Worm (Caenorhabditis elegans) whole organism, L3 larva: ENCODE data around the gene ugt-62.

Source experiments
- ZK546.5 ChIP-seq: sonication (generic microtip); optimal IDR thresholded peaks from 2 replicates; lab custom pipeline; 2017; ENCODE audit warnings: missing biosample characterization, missing genetic modification characterization
- aly-2 ChIP-seq: fragments of 150-350 bp; optimal IDR thresholded peaks from 2 replicates; lab custom pipeline; 2014; ENCODE audit warnings: missing biosample characterization, missing genetic modification characterization
- ama-1 ChIP-seq: fragments of 150-350 bp; optimal IDR thresholded peaks from 2 replicates; lab custom pipeline; 2018
- ceh-16 ChIP-seq: sonication (generic microtip); optimal IDR thresholded peaks from 2 replicates; lab custom pipeline; 2017; ENCODE audit warnings: missing biosample characterization, missing genetic modification characterization
- ceh-28 ChIP-seq: fragments of 150-350 bp; optimal IDR thresholded peaks from 2 replicates; lab custom pipeline; 2014; ENCODE audit warnings: missing biosample characterization, missing genetic modification reagents, missing genetic modification characterization
- ceh-82 ChIP-seq: fragments of 150-350 bp; optimal IDR thresholded peaks from 2 replicates; lab custom pipeline; 2014; ENCODE audit warnings: missing biosample characterization, missing genetic modification characterization
- ceh-9 ChIP-seq: sonication (generic microtip); optimal IDR thresholded peaks from 2 replicates; lab custom pipeline; 2018; ENCODE audit warnings: missing biosample characterization, missing genetic modification characterization
- daf-12 ChIP-seq: fragments of 150-350 bp; optimal IDR thresholded peaks from 2 replicates; lab custom pipeline; 2014; ENCODE audit warnings: missing biosample characterization, missing genetic modification reagents, missing genetic modification characterization
- egl-27 ChIP-seq: sonication (generic microtip); optimal IDR thresholded peaks from 4 replicates; lab custom pipeline; 2017; ENCODE audit warnings: missing biosample characterization, missing genetic modification reagents, missing genetic modification characterization
- egl-5 ChIP-seq: fragments of 150-350 bp; optimal IDR thresholded peaks from 2 replicates; lab custom pipeline; 2017; ENCODE audit warnings: missing biosample characterization, missing genetic modification reagents, missing genetic modification characterization, inconsistent platforms
- elt-1 ChIP-seq: fragments of 150-350 bp; optimal IDR thresholded peaks from 2 replicates; lab custom pipeline; 2014; ENCODE audit warnings: missing biosample characterization, missing genetic modification characterization
- elt-2 ChIP-seq: sonication (generic microtip); optimal IDR thresholded peaks from 2 replicates; lab custom pipeline; 2016; ENCODE audit warnings: missing genetic modification reagents, mild to moderate bottlenecking, missing genetic modification characterization, missing compliant biosample characterization
- fkh-10 ChIP-seq: sonication (generic microtip); optimal IDR thresholded peaks from 2 replicates; lab custom pipeline; 2017; ENCODE audit warnings: missing biosample characterization, missing genetic modification reagents, missing genetic modification characterization
- fkh-2 ChIP-seq: fragments of 150-350 bp; optimal IDR thresholded peaks from 2 replicates; lab custom pipeline; 2014; ENCODE audit warnings: missing biosample characterization, missing genetic modification reagents, missing genetic modification characterization
- hmg-11 ChIP-seq: sonication (generic microtip); optimal IDR thresholded peaks from 2 replicates; lab custom pipeline; 2016; ENCODE audit warnings: missing genetic modification characterization, missing compliant biosample characterization
- jun-1 ChIP-seq: fragments of 150-350 bp; optimal IDR thresholded peaks from 2 replicates; lab custom pipeline; 2014; ENCODE audit warnings: missing biosample characterization, missing genetic modification reagents, missing genetic modification characterization
- lin-15B ChIP-seq: fragments of 150-350 bp; optimal IDR thresholded peaks from 2 replicates; lab custom pipeline; 2014; ENCODE audit warnings: missing biosample characterization, missing genetic modification characterization
- lin-39 ChIP-seq: fragments of 150-350 bp; optimal IDR thresholded peaks from 2 replicates; lab custom pipeline; 2018; ENCODE audit warnings: missing biosample characterization, missing genetic modification reagents, missing genetic modification characterization
- lsy-12 ChIP-seq: sonication (generic microtip); optimal IDR thresholded peaks from 2 replicates; lab custom pipeline; 2016; ENCODE audit warnings: mild to moderate bottlenecking, missing genetic modification characterization, missing compliant biosample characterization
- mml-1 ChIP-seq: fragments of 150-350 bp; sonication (generic microtip); optimal IDR thresholded peaks from 3 replicates; lab custom pipeline; 2014; ENCODE audit warnings: missing biosample characterization, missing genetic modification characterization
- nfya-1 ChIP-seq: sonication (generic microtip); optimal IDR thresholded peaks from 2 replicates; lab custom pipeline; 2017; ENCODE audit warnings: missing genetic modification characterization, mild to moderate bottlenecking, missing compliant biosample characterization, antibody characterized with exemption, moderate library complexity; ENCODE audit not compliant: insufficient read depth
- nhr-11 ChIP-seq: fragments of 150-350 bp; optimal IDR thresholded peaks from 2 replicates; lab custom pipeline; 2014; ENCODE audit warnings: missing biosample characterization, missing genetic modification characterization
- nhr-12 ChIP-seq: fragments of 150-350 bp; optimal IDR thresholded peaks from 2 replicates; lab custom pipeline; 2014; ENCODE audit warnings: missing biosample characterization, missing genetic modification characterization
- nhr-23 ChIP-seq: fragments of 150-350 bp; optimal IDR thresholded peaks from 2 replicates; lab custom pipeline; 2014; ENCODE audit warnings: missing biosample characterization, missing genetic modification reagents, missing genetic modification characterization
- nhr-237 ChIP-seq: fragments of 150-350 bp; optimal IDR thresholded peaks from 2 replicates; lab custom pipeline; 2014; ENCODE audit warnings: missing biosample characterization, missing genetic modification characterization
- nhr-25 ChIP-seq: sonication (generic microtip); optimal IDR thresholded peaks from 2 replicates; lab custom pipeline; 2017; ENCODE audit warnings: missing biosample characterization, missing genetic modification characterization
- nhr-28 ChIP-seq: fragments of 150-350 bp; optimal IDR thresholded peaks from 2 replicates; lab custom pipeline; 2014; ENCODE audit warnings: missing biosample characterization, missing genetic modification characterization
- nhr-43 ChIP-seq: sonication (generic microtip); optimal IDR thresholded peaks from 2 replicates; lab custom pipeline; 2016; ENCODE audit warnings: mild to moderate bottlenecking, missing genetic modification characterization, missing compliant biosample characterization; ENCODE audit not compliant: poor library complexity, severe bottlenecking
- nhr-67 ChIP-seq: fragments of 150-350 bp; optimal IDR thresholded peaks from 2 replicates; lab custom pipeline; 2014; ENCODE audit warnings: missing biosample characterization, missing genetic modification characterization
- nhr-76 ChIP-seq: fragments of 150-350 bp; sonication (generic microtip); optimal IDR thresholded peaks from 5 replicates; lab custom pipeline; 2014; ENCODE audit warnings: missing biosample characterization, missing genetic modification characterization
- nhr-77 ChIP-seq: fragments of 150-350 bp; optimal IDR thresholded peaks from 2 replicates; lab custom pipeline; 2014; ENCODE audit warnings: missing biosample characterization, missing genetic modification characterization
- pha-4 ChIP-seq: fragments of 150-350 bp; optimal IDR thresholded peaks from 2 replicates; lab custom pipeline; 2014; ENCODE audit warnings: missing biosample characterization, missing genetic modification reagents, missing genetic modification characterization
- pqm-1 ChIP-seq: fragments of 150-350 bp; optimal IDR thresholded peaks from 2 replicates; lab custom pipeline; 2017; ENCODE audit warnings: missing biosample characterization, missing genetic modification characterization, inconsistent platforms
- sea-2 ChIP-seq: fragments of 150-350 bp; sonication (generic microtip); optimal IDR thresholded peaks from 4 replicates; lab custom pipeline; 2014; ENCODE audit warnings: missing biosample characterization, missing genetic modification reagents, missing genetic modification characterization
- snpc-4 ChIP-seq: fragments of 150-350 bp; optimal IDR thresholded peaks from 2 replicates; lab custom pipeline; 2014; ENCODE audit warnings: missing biosample characterization, missing genetic modification characterization
- zag-1 ChIP-seq: fragments of 150-350 bp; optimal IDR thresholded peaks from 2 replicates; lab custom pipeline; 2014; ENCODE audit warnings: missing biosample characterization, missing genetic modification characterization
- ztf-4 ChIP-seq: fragments of 150-350 bp; optimal IDR thresholded peaks from 2 replicates; lab custom pipeline; 2014; ENCODE audit warnings: missing biosample characterization, missing genetic modification characterization

Gene ugt-62

ce11 chrIII:4540604-4541003 is at the start of gene ugt-62:
Gene ugt-62 (minus strand): TSS chrIII:4540623.
- TF ChIP-seq elt-2 (tag; lab: Kevin White, UChicago) (peak; percentile 92), pqm-1 (tag; lab: Kevin White, UChicago) (peak; percentile 75), lsy-12 (tag; lab: Kevin White, UChicago) (no peak)

ce11 chrIII:4587177-4587576 is 46.8 kb upstream of the ugt-62 start, which contains the start of the genes F35G12.7 and smc-4:
Gene F35G12.7 (minus strand): TSS chrIII:4587330.
Gene smc-4 (plus strand): TSS chrIII:4587501.
- TF ChIP-seq snpc-4 (tag; lab: Kevin White, UChicago): no peak
- no peak for TF ChIP-seq lin-39
- TF ChIP-seq nfya-1 (tag; lab: Kevin White, UChicago): peak; percentile 90
- TF ChIP-seq lin-15B (tag; lab: Kevin White, UChicago): peak; percentile 26
- no peak for TF ChIP-seq nhr-76 (tag; lab: Kevin White, UChicago)
- no peak for TF ChIP-seq hmg-11
- no peak for TF ChIP-seq aly-2
- TF ChIP-seq ZK546.5 (tag; lab: Kevin White, UChicago): no peak
- TF ChIP-seq fkh-2 (tag; lab: Kevin White, UChicago): no peak
- TF ChIP-seq nhr-23 (tag; lab: Kevin White, UChicago): peak; percentile 73
- no peak for TF ChIP-seq egl-27 (tag; lab: Kevin White, UChicago)
- TF ChIP-seq elt-2 (tag; lab: Kevin White, UChicago): peak; percentile 25
- TF ChIP-seq nhr-43 (tag; lab: Kevin White, UChicago): no peak
- no peak for TF ChIP-seq daf-12 (tag; lab: Kevin White, UChicago)
- no peak for TF ChIP-seq ceh-16 (tag; lab: Kevin White, UChicago)
- TF ChIP-seq ceh-9 (tag; lab: Kevin White, UChicago): no peak
- TF ChIP-seq elt-1 (tag; lab: Kevin White, UChicago): no peak
- TF ChIP-seq nhr-28 (tag; lab: Kevin White, UChicago): no peak
- TF ChIP-seq ceh-28 (tag; lab: Kevin White, UChicago): peak; percentile 9
- TF ChIP-seq nhr-67 (tag; lab: Kevin White, UChicago): no peak
- TF ChIP-seq ceh-82 (tag; lab: Kevin White, UChicago): no peak
- peak; percentile 32 for TF ChIP-seq nhr-25 (tag; lab: Kevin White, UChicago)
- no peak for TF ChIP-seq nhr-12 (tag; lab: Kevin White, UChicago)
- no peak for TF ChIP-seq mml-1 (tag; lab: Kevin White, UChicago)
- peak; percentile 73 for TF ChIP-seq pha-4 (tag; lab: Kevin White, UChicago)

- peak; percentile 97 for TF ChIP-seq nfya-1 (tag; lab: Kevin White, UChicago)
- TF ChIP-seq ama-1: no peak
- TF ChIP-seq, all 47 proteins: peak for 1
Observed at ce11 chrIII:4584068-4584566, 43.7 kb upstream of the ugt-62 start, which contains the start of gene F35G12.5. Gene F35G12.5 (plus strand): TSS chrIII:4584118.

DNA sequence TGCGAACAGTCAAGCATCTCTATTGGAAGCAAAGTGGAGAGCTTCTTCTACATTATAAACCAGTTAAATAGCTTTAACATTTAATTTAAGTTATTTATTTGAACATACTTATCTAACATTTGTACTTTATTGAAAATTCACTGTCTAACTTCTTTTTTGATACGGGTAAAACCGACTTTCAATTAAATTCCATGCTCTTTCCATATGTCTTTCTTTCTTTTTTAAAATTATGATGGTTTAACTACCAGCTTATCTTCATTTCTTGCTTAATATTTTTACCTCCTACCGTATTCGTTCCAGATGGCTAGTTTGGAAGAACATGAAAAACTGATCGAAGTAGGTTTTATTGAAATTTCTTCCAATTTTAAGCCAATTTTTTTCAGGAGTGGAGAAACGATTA is 41.1 kb upstream of the ugt-62 start, which contains the start of gene F35G12.12:
F35G12.12 (plus strand) TSS at position 301 of the 400 bp plus-strand sequence.
- TF ChIP-seq ceh-16 (tag; lab: Kevin White, UChicago) (no peak), ZK546.5 (tag; lab: Kevin White, UChicago) (no peak), snpc-4 (tag; lab: Kevin White, UChicago) (no peak), sea-2 (GFP tag; lab: Kevin White, UChicago) (no peak), nhr-77 (no peak), jun-1 (tag; lab: Kevin White, UChicago) (no peak), nhr-11 (tag; lab: Kevin White, UChicago) (no peak), ceh-28 (tag; lab: Kevin White, UChicago) (no peak), hmg-11 (no peak), nhr-43 (tag; lab: Kevin White, UChicago) (no peak), lin-39 (no peak), zag-1 (tag; lab: Kevin White, UChicago) (no peak), egl-5 (tag; lab: Kevin White, UChicago) (no peak), fkh-10 (GFP tag; lab: Kevin White, UChicago) (no peak), ztf-4 (tag; lab: Kevin White, UChicago) (no peak), nhr-237 (tag; lab: Kevin White, UChicago) (no peak)
- TF ChIP-seq, all 47 proteins: peak for 0
